Worm (Caenorhabditis elegans): ENCODE measurements around the gene phf-15.

- TF ChIP-seq ama-1 (optimal IDR thresholded peaks at IDR 0.05) (peak; percentile 44), aly-2 (tag; optimal IDR thresholded peaks at IDR 0.05) (no peak), crh-2 (tag; optimal IDR thresholded peaks at IDR 0.05) (peak; percentile 42), nhr-21 (tag; optimal IDR thresholded peaks at IDR 0.05) (no peak), mbf-1 (tag; optimal IDR thresholded peaks at IDR 0.05) (no peak), fos-1 (tag; optimal IDR thresholded peaks at IDR 0.05) (peak; percentile 43), nhr-11 (tag; optimal IDR thresholded peaks at IDR 0.05) (no peak), nhr-10 (tag; optimal IDR thresholded peaks at IDR 0.05) (no peak), unc-39 (tag; optimal IDR thresholded peaks at IDR 0.05) (no peak)
Measured at ce11 chrIII:3323906-3324305, 1.3 kb downstream of the phf-15 start.

Measured in whole organism, L2 larva.